Worm (Caenorhabditis elegans) whole organism, L1 larva: Measurements from ENCODE around the gene ctsa-3.2.
A peak's percentile ranks its signal among the peaks of the same experiment; 100 is the strongest.

Experiments
- C04F5.9 ChIP-seq: sonication (generic microtip); optimal IDR thresholded peaks from 2 replicates; lab custom pipeline; 2016; ENCODE audit warnings: missing genetic modification characterization, missing compliant biosample characterization
- C16A3.4 ChIP-seq: fragments of 150-350 bp; optimal IDR thresholded peaks from 2 replicates; lab custom pipeline; 2014; ENCODE audit warnings: missing biosample characterization, missing genetic modification characterization
- C34B4.2 ChIP-seq: sonication (generic microtip); optimal IDR thresholded peaks from 2 replicates; lab custom pipeline; 2017; ENCODE audit warnings: mild to moderate bottlenecking, missing genetic modification characterization, missing compliant biosample characterization
- Y116A8C.19 ChIP-seq: sonication (generic microtip); optimal IDR thresholded peaks from 2 replicates; lab custom pipeline; 2016; ENCODE audit warnings: missing compliant biosample characterization, missing genetic modification characterization, borderline replicate concordance
- aha-1 ChIP-seq: fragments of 150-350 bp; optimal IDR thresholded peaks from 2 replicates; lab custom pipeline; 2014; ENCODE audit warnings: missing biosample characterization, missing genetic modification characterization
- alr-1 ChIP-seq: fragments of 200-800 bp; sonication (Bioruptor generic); optimal IDR thresholded peaks from 2 replicates; lab custom pipeline; 2018; ENCODE audit warnings: borderline replicate concordance, mild to moderate bottlenecking, missing genetic modification characterization, missing compliant biosample characterization
- aly-2 ChIP-seq: fragments of 150-350 bp; optimal IDR thresholded peaks from 2 replicates; lab custom pipeline; 2014; ENCODE audit warnings: missing biosample characterization, missing genetic modification characterization
- ama-1 ChIP-seq: fragments of 150-350 bp; optimal IDR thresholded peaks from 2 replicates; lab custom pipeline; 2014
- ceh-63 ChIP-seq: fragments of 200-800 bp; sonication (Bioruptor generic); optimal IDR thresholded peaks from 2 replicates; lab custom pipeline; 2018; ENCODE audit warnings: mild to moderate bottlenecking, missing genetic modification characterization, missing compliant biosample characterization
- ceh-82 ChIP-seq, 3 experiments: fragments of 150-350 bp in 1 of 3; sonication (generic microtip) in 2 of 3; optimal IDR thresholded peaks; 2 replicates each; lab custom pipeline; 2014 to 2017; ENCODE audit warnings: missing biosample characterization in 3 of 3, missing genetic modification characterization in 3 of 3
- ceh-88 ChIP-seq: fragments of 200-800 bp; sonication (Bioruptor generic); IDR thresholded peaks from 2 replicates; pipeline ENCODE4 v1.3.6; 2022; ENCODE audit warnings: missing genetic modification characterization, missing compliant biosample characterization
- ceh-90 ChIP-seq: sonication (generic microtip); optimal IDR thresholded peaks from 2 replicates; lab custom pipeline; 2016; ENCODE audit warnings: missing genetic modification characterization, missing compliant biosample characterization
- dpl-1 ChIP-seq, 3 experiments: fragments of 150-350 bp in 2 of 3; sonication (generic microtip) in 1 of 3; optimal IDR thresholded peaks; 2 replicates each; lab custom pipeline; 2014 to 2017; ENCODE audit warnings: missing biosample characterization in 3 of 3, missing genetic modification characterization in 3 of 3, missing genetic modification reagents in 3 of 3
- dsc-1 ChIP-seq: sonication (generic microtip); optimal IDR thresholded peaks from 2 replicates; lab custom pipeline; 2016; ENCODE audit warnings: mild to moderate bottlenecking, missing genetic modification characterization, missing compliant biosample characterization
- efl-1 ChIP-seq, 4 experiments: fragments of 150-350 bp; optimal IDR thresholded peaks in 3 of 4; peaks in 1 of 4; 1 replicate in 1 of 4; 2 replicates in 3 of 4; lab custom pipeline; 2014; ENCODE audit warnings: missing biosample characterization in 2 of 4, missing genetic modification characterization in 2 of 4, missing genetic modification reagents in 2 of 4
- efl-3 ChIP-seq: fragments of 200-800 bp; sonication (Bioruptor generic); optimal IDR thresholded peaks from 2 replicates; lab custom pipeline; 2018; ENCODE audit warnings: mild to moderate bottlenecking, missing genetic modification characterization, missing compliant biosample characterization
- egl-13 ChIP-seq: sonication (generic microtip); optimal IDR thresholded peaks from 2 replicates; lab custom pipeline; 2016; ENCODE audit warnings: missing genotype, missing genetic modification reagents, missing genetic modification characterization, missing compliant biosample characterization
- fkh-10 ChIP-seq: sonication (generic microtip); optimal IDR thresholded peaks from 2 replicates; lab custom pipeline; 2017; ENCODE audit warnings: missing biosample characterization, missing genetic modification reagents, missing genetic modification characterization
- fkh-8 ChIP-seq: sonication (generic microtip); optimal IDR thresholded peaks from 2 replicates; lab custom pipeline; 2016; ENCODE audit warnings: mild to moderate bottlenecking, missing genetic modification characterization, missing compliant biosample characterization
- irx-1 ChIP-seq: sonication (generic microtip); optimal IDR thresholded peaks from 2 replicates; lab custom pipeline; 2016; ENCODE audit warnings: missing genetic modification characterization, missing compliant biosample characterization
- lin-13 ChIP-seq: fragments of 150-350 bp; optimal IDR thresholded peaks from 2 replicates; lab custom pipeline; 2014; ENCODE audit warnings: missing biosample characterization, missing genetic modification reagents, missing genetic modification characterization
- lin-14 ChIP-seq: fragments of 200-800 bp; sonication (Bioruptor generic); optimal IDR thresholded peaks from 2 replicates; lab custom pipeline; 2018; ENCODE audit warnings: mild to moderate bottlenecking, missing genetic modification characterization, moderate library complexity, missing compliant biosample characterization
- lin-15B ChIP-seq: fragments of 150-350 bp; sonication (generic microtip); optimal IDR thresholded peaks from 3 replicates; lab custom pipeline; 2014; ENCODE audit warnings: missing biosample characterization, missing genetic modification characterization
- lin-35 ChIP-seq, 2 experiments: fragments of 150-350 bp; optimal IDR thresholded peaks; 2 replicates each; lab custom pipeline; 2014; ENCODE audit warnings: missing biosample characterization in 2 of 2, missing genetic modification characterization in 2 of 2, missing genetic modification reagents in 2 of 2
- lir-3 ChIP-seq: sonication (generic microtip); optimal IDR thresholded peaks from 2 replicates; lab custom pipeline; 2016; ENCODE audit warnings: mild to moderate bottlenecking, missing genetic modification characterization, moderate library complexity, missing compliant biosample characterization; ENCODE audit not compliant: poor library complexity
- lsy-2 ChIP-seq, 2 experiments: fragments of 150-350 bp; optimal IDR thresholded peaks; 2 replicates each; lab custom pipeline; 2014; ENCODE audit warnings: missing biosample characterization in 2 of 2, missing genetic modification characterization in 2 of 2
- mab-9 ChIP-seq: fragments of 200-800 bp; sonication (Bioruptor generic); IDR thresholded peaks from 2 replicates; pipeline ENCODE4 v1.3.6; 2022; ENCODE audit warnings: missing genetic modification reagents, missing genetic modification characterization, missing compliant biosample characterization
- nhr-11 ChIP-seq: fragments of 150-350 bp; optimal IDR thresholded peaks from 2 replicates; lab custom pipeline; 2014; ENCODE audit warnings: missing biosample characterization, missing genetic modification characterization
- nhr-12 ChIP-seq: sonication (generic microtip); optimal IDR thresholded peaks from 2 replicates; lab custom pipeline; 2017; ENCODE audit warnings: missing biosample characterization, missing genetic modification characterization
- nhr-20 ChIP-seq: sonication (generic microtip); optimal IDR thresholded peaks from 2 replicates; lab custom pipeline; 2016; ENCODE audit warnings: mild to moderate bottlenecking, missing genetic modification characterization, missing compliant biosample characterization
- nhr-71 ChIP-seq: sonication (generic microtip); optimal IDR thresholded peaks from 2 replicates; lab custom pipeline; 2016; ENCODE audit warnings: mild to moderate bottlenecking, missing genetic modification characterization, moderate library complexity, missing compliant biosample characterization
- nhr-77 ChIP-seq: fragments of 150-350 bp; optimal IDR thresholded peaks from 2 replicates; lab custom pipeline; 2014; ENCODE audit warnings: missing biosample characterization, missing genetic modification characterization
- nhr-85 ChIP-seq: sonication (generic microtip); peaks from one replicate; lab custom pipeline; 2016; ENCODE audit warnings: missing genetic modification characterization, inconsistent platforms, missing compliant biosample characterization
- pax-3 ChIP-seq: fragments of 200-800 bp; sonication (Bioruptor generic); optimal IDR thresholded peaks from 2 replicates; lab custom pipeline; 2018; ENCODE audit warnings: mild to moderate bottlenecking, missing genetic modification characterization, moderate library complexity, missing compliant biosample characterization
- rnt-1 ChIP-seq: sonication (generic microtip); optimal IDR thresholded peaks from 2 replicates; lab custom pipeline; 2016; ENCODE audit warnings: mild to moderate bottlenecking, missing genetic modification characterization, moderate library complexity, missing compliant biosample characterization
- snpc-4 ChIP-seq: fragments of 150-350 bp; optimal IDR thresholded peaks from 2 replicates; lab custom pipeline; 2014; ENCODE audit warnings: missing biosample characterization, missing genetic modification characterization
- snu-23 ChIP-seq: sonication (generic microtip); optimal IDR thresholded peaks from 2 replicates; lab custom pipeline; 2016; ENCODE audit warnings: missing genetic modification characterization, missing compliant biosample characterization
- sox-4 ChIP-seq: sonication (generic microtip); optimal IDR thresholded peaks from 2 replicates; lab custom pipeline; 2016; ENCODE audit warnings: missing genetic modification characterization, missing compliant biosample characterization
- swsn-7 ChIP-seq: sonication (generic microtip); optimal IDR thresholded peaks from 2 replicates; lab custom pipeline; 2016; ENCODE audit warnings: missing genetic modification characterization, missing compliant biosample characterization
- unc-130 ChIP-seq: fragments of 150-350 bp; optimal IDR thresholded peaks from 2 replicates; lab custom pipeline; 2017; ENCODE audit warnings: missing biosample characterization, missing genetic modification characterization, inconsistent platforms
- unc-30 ChIP-seq: sonication (generic microtip); optimal IDR thresholded peaks from 2 replicates; lab custom pipeline; 2017; ENCODE audit warnings: missing biosample characterization, missing genetic modification characterization
- unc-62 ChIP-seq: fragments of 150-350 bp; optimal IDR thresholded peaks from 2 replicates; lab custom pipeline; 2014; ENCODE audit warnings: missing biosample characterization, missing genetic modification reagents, missing genetic modification characterization
- unc-86 ChIP-seq: sonication (generic microtip); optimal IDR thresholded peaks from 2 replicates; lab custom pipeline; 2016; ENCODE audit warnings: missing genetic modification characterization, missing compliant biosample characterization
- unc-98 ChIP-seq: fragments of 200-800 bp; sonication (Bioruptor generic); IDR thresholded peaks from 2 replicates; pipeline ENCODE4 v1.3.6; 2022; ENCODE audit warnings: missing genetic modification characterization, missing compliant biosample characterization
- xbp-1 ChIP-seq: sonication (generic microtip); optimal IDR thresholded peaks from 2 replicates; lab custom pipeline; 2016; ENCODE audit warnings: missing genetic modification characterization, missing compliant biosample characterization
- ztf-4 ChIP-seq: fragments of 150-350 bp; optimal IDR thresholded peaks from 2 replicates; lab custom pipeline; 2014; ENCODE audit warnings: missing biosample characterization, missing genetic modification characterization

Gene ctsa-3.2

ce11 chrII:9891031-9891689, 16.2 kb downstream of the ctsa-3.2 start, which contains the start of gene vgln-1 (continued):
- TF ChIP-seq ama-1 (lab: Kevin White, UChicago) (no peak), lsy-2 (tag; optimal IDR thresholded peaks at IDR 0.05; lab: Kevin White, UChicago) (peak in 1 of 2 experiments; percentile 39), Y116A8C.19 (no peak), lin-13 (GFP tag; lab: Kevin White, UChicago) (no peak), unc-86 (tag; lab: Kevin White, UChicago) (no peak), ceh-63 (GFP tag; lab: Kevin White, UChicago) (no peak), sox-4 (tag; lab: Kevin White, UChicago) (no peak), mab-9 (GFP tag; lab: Robert Waterston, UW) (no peak), swsn-7 (tag; lab: Kevin White, UChicago) (no peak), nhr-85 (tag; lab: Kevin White, UChicago) (no peak), nhr-12 (tag; lab: Kevin White, UChicago) (no peak), aha-1 (tag; lab: Kevin White, UChicago) (no peak)
- TF ChIP-seq, all 84 proteins: peak for 4

- TF ChIP-seq fkh-10 (GFP tag; lab: Kevin White, UChicago), result no peak
- TF ChIP-seq nhr-85 (tag; lab: Kevin White, UChicago), result peak; percentile 1
- TF ChIP-seq efl-1 (optimal IDR thresholded peaks at IDR 0.05; lab: Kevin White, UChicago), result no peak
- TF ChIP-seq efl-1 (GFP tag; optimal IDR thresholded peaks at IDR 0.05 in 1 of 2; lab: Kevin White, UChicago), result peak in 1 of 2 experiments; percentile 90
Measured at ce11 chrII:9891823-9892222, 16.8 kb downstream of the ctsa-3.2 start.

ce11 chrII:9892409-9892808, 17.4 kb downstream of the ctsa-3.2 start, which contains the start of gene C08H9.16:
Gene C08H9.16, plus strand, starts transcription at chrII:9892778.
- TF ChIP-seq aha-1 (tag; lab: Kevin White, UChicago) (no peak), snpc-4 (tag; lab: Kevin White, UChicago) (no peak), ceh-82 (tag; optimal IDR thresholded peaks at IDR 0.05; lab: Kevin White, UChicago) (peak in 2 of 3 experiments; percentile 11 to 24), pax-3 (tag; lab: Kevin White, UChicago) (no peak), lin-13 (GFP tag; lab: Kevin White, UChicago) (no peak), nhr-11 (no peak), unc-30 (tag; lab: Kevin White, UChicago) (no peak), snu-23 (GFP tag; lab: Kevin White, UChicago) (no peak), C04F5.9 (no peak), nhr-12 (tag; lab: Kevin White, UChicago) (no peak), efl-1 (optimal IDR thresholded peaks at IDR 0.05; lab: Kevin White, UChicago) (peak; percentile 63 to 68), efl-1 (GFP tag; optimal IDR thresholded peaks at IDR 0.05 in 1 of 2; lab: Kevin White, UChicago) (peak; percentile 53 to 94), unc-86 (tag; lab: Kevin White, UChicago) (no peak), ama-1 (lab: Kevin White, UChicago) (no peak), xbp-1 (tag; lab: Kevin White, UChicago) (peak; percentile 18), mab-9 (GFP tag; lab: Robert Waterston, UW) (no peak), dpl-1 (GFP tag; optimal IDR thresholded peaks at IDR 0.05; lab: Kevin White, UChicago) (peak; percentile 50 to 71 (median 59)), lir-3 (no peak), nhr-71 (tag; lab: Kevin White, UChicago) (peak; percentile 59), unc-62 (GFP tag; lab: Kevin White, UChicago) (no peak), ceh-88 (GFP tag; lab: Robert Waterston, UW) (no peak), alr-1 (tag; lab: Kevin White, UChicago) (no peak), rnt-1 (tag; lab: Kevin White, UChicago) (peak; percentile 17), lin-35 (GFP tag; optimal IDR thresholded peaks at IDR 0.05; lab: Kevin White, UChicago) (peak; percentile 30 to 71), swsn-7 (tag; lab: Kevin White, UChicago) (peak; percentile 7), C16A3.4 (peak; percentile 65), efl-3 (GFP tag; lab: Kevin White, UChicago) (no peak), ceh-90 (tag; lab: Kevin White, UChicago) (no peak), fkh-8 (no peak), unc-98 (GFP tag; lab: Robert Waterston, UW) (no peak), irx-1 (tag; lab: Kevin White, UChicago) (peak; percentile 1), nhr-77 (no peak), dsc-1 (tag; lab: Kevin White, UChicago) (no peak), nhr-85 (tag; lab: Kevin White, UChicago) (peak; percentile 76), sox-4 (tag; lab: Kevin White, UChicago) (no peak), aly-2 (tag; lab: Kevin White, UChicago) (no peak), lin-14 (peak; percentile 38), unc-130 (no peak), C34B4.2 (tag; lab: Kevin White, UChicago) (no peak), ztf-4 (tag; lab: Kevin White, UChicago) (peak; percentile 28), lin-15B (peak; percentile 46), nhr-20 (tag; lab: Kevin White, UChicago) (peak; percentile 7), egl-13 (tag; lab: Kevin White, UChicago) (no peak)
